Fruit fly (Drosophila melanogaster) ovary, adult (tissue): ENCODE data around the gene Nuf2.
A peak's percentile ranks its signal among the peaks of the same experiment; 100 is the strongest.

Experiments used
- CG17801 ChIP-seq: fragments of 200-800 bp; optimal IDR thresholded peaks from 2 replicates; lab custom pipeline; 2019; ENCODE audit warnings: missing biosample characterization, mild to moderate bottlenecking, missing genetic modification characterization, moderate library complexity; ENCODE audit not compliant: partially characterized antibody

Nuf2 gene

DNA sequence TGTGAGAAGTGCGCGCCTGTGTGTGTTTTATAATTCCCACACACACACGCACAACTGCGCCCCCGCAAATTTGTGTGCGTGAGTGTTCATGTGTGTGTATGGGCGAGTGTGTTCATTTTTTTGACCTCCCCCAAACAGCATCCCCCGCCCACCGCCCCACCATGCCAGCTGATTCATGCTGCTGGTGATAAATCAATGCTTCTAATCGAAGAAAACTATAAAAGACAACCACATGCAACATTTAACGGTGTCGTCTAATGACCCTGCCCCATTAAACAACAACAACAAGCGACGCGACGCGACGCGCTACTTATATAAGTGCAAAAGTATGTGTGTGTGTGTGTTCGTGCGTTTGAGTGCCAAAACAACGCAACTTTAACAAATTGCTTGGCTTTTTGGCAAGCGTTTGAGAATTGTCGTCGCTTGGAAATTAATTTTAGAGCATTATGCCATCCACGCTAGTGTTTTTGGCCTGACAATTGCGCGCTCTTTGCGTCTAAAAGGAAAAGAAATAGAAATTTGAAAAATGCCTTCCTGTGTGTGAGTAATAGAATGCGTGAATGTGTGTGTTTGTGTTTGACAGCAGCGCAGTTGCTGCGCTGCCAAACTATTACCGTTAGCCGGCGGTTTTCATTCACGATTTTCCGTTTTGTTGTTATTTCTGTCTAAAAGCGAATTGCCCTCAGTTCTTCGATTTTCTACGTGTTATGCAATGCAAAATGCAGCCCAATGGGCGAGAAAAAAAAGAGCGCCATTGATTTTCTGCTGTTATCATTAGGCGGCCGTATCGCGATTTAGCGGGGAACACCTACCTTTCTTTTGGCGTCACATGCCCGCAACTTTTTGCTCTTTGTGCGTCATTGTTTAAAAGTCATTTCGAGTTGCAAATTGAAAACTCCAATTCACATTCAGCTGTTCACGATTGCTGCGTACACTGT is 27.0 kb downstream of the Nuf2 start:
- no peak for TF ChIP-seq CG17801 (GFP tag; lab: Kevin White, UChicago)

DNA sequence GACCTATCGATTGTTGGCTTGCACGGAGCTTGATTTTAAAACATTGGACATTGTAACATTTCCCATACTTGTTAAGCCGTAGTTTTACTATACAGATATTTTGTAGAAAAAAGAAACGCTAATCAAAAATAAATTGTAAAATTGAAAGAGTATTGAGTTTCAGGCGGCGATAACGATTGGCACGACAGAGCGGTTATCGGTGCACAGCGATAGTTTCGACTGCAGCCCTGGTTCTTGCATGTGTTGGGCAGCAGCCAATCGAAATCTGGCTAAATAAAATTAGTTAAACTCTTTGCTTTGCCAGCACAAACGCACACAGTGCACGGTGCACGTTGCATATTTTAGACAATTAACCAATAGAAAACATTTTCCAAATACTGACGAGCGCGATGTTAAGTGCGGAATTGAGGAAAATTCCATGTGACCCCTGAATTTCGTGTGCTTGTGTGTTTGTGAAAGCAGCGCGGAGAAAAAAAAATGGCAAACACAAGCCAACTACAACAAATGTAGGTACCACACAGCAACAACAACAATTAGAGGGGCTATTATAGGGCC is 27.8 kb downstream of the Nuf2 start, which contains the start of gene milt:
Gene milt (plus strand): TSS at position 51 of the 555 bp plus-strand sequence.
- peak; percentile 34 for TF ChIP-seq CG17801 (GFP tag; lab: Kevin White, UChicago)

DNA sequence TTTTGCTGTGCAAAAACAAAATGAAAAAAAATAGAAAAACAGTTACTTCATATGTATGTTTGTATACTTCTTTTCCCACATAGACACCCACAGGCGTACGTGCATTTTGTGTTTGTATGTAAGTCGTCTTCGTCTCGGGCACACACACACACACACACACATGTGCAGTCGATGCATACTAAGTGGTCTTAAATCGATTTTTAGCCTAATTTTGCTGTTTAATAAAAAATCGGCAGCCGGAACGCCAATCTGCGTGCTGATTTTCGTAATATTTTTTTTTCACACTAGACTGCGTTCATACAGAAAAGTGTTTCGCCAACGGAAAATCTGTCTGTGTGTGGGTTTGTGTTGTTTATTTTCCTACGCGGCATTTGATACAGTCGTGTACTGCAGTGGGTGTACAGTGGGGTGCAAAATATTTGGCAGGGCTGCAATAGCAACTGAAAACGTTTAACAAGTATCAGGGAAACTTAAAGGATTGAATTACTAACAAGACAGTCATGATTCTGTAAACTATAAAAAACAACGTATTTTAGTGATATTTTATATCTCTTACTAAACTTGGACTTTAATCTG is 32.4 kb downstream of the Nuf2 start:
- peak; percentile 56 for TF ChIP-seq CG17801 (GFP tag; lab: Kevin White, UChicago)

DNA sequence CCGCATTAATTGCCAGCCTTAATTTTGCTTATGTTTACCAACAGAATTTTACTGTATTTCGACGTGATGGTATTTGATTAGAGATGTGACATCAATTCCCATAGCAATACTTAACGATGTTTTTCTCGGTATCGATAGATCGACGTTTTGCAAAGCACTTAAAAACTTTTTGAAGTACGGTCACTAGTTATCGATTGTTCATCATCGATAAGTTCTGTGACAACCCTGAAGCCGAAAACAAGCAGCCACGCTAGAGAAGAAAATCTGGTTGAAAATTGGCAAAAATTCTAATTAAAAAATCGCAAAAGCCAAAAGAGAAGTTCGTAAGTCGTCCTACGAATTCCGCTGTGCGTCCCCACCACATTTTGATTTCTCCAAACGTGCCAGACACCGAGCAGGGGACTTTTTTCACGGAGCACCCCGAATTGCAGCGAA is 33.1 kb downstream of the Nuf2 start, which contains the start of the genes Rab30 and Caper:
Gene Rab30 (minus strand): TSS at position 90 of the 435 bp plus-strand sequence.
Gene Caper (plus strand): TSS at position 205 of the 435 bp plus-strand sequence.
- TF ChIP-seq CG17801 (GFP tag; lab: Kevin White, UChicago), result peak; percentile 80

DNA sequence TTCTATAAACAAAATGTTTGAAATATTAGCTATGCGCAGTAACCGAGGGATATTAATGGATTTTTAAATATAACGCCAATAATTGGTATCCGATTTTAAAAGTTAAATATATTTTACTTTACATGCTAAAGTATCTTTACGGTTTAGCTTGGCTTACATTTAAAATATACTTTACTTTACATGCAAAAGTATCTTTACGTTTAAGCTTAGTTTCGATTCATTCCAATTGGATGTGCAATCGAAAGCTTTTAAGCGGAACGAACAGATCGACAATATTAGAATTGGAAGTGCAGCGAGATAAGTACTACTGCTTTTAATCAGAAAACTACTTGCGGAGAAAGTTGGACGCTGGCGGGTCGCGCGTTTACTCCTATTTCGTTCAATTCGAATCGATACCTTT is 36.6 kb downstream of the Nuf2 start:
- no peak for TF ChIP-seq CG17801 (GFP tag; lab: Kevin White, UChicago)

DNA sequence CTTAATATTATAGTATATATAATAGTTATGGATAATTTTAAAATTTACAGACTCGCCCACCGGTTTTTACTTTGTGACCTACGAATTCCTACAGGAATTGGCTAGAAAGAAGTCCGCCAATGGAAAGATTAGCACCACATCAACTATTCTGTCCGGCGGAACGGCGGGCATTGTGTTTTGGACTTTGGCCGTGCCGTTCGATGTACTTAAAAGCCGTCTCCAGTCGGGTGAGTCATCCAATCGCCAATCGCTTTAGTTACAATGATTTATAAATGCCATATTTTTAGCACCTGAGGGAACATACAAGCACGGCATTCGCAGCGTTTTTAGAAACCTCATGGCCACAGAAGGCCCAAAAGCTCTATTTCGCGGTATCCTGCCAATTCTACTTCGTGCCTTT is 37.2 kb downstream of the Nuf2 start:
- TF ChIP-seq CG17801 (GFP tag; lab: Kevin White, UChicago), result no peak

DNA sequence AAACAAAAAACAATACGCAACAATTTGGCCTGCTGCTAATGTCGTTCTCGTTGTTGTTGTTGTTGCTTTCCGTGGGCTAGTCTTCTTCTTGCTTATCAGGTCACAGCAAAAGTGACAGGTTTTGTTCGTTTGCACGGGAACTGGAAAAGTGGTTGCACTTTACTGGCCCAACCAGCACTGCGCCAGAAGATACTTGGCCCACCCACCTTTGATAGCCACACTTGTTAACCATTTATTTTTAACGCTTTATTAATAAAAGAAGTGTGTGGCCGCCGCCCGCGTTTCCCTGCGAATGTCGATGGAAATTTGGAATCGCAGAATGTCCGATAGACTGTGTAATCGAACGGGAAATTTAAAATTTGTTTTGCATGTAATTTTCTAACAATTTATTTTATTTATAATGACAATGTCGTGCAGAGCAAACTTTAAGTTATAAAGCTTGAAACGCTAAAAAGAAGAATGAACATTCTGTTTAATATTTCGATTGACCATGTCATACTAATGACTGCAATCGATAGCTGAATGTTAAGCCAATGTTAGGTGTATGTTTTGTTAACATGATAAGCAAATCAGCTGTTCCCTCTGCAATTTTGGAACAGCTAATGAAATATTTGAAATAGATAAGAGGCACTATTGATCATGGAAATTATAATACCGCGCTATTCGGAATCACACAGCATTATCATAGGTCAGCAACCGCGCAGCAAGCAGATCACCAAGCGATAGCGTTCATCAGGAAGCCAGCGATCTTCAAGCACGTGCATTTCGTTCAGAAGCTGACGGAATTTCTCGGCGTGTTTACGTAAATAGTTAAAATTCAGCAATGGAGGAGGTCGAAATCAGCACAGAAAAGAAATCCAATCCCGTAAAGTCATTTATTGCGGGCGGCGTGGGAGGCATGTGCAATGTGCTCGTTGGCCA is 38.4 kb downstream of the Nuf2 start, which contains the start of the genes CG31908 and MME1:
Gene CG31908 (minus strand): TSS at position 402 of the 921 bp plus-strand sequence.
Gene MME1 (plus strand): TSS at position 539 of the 921 bp plus-strand sequence.
- peak; percentile 42 for TF ChIP-seq CG17801 (GFP tag; lab: Kevin White, UChicago)

DNA sequence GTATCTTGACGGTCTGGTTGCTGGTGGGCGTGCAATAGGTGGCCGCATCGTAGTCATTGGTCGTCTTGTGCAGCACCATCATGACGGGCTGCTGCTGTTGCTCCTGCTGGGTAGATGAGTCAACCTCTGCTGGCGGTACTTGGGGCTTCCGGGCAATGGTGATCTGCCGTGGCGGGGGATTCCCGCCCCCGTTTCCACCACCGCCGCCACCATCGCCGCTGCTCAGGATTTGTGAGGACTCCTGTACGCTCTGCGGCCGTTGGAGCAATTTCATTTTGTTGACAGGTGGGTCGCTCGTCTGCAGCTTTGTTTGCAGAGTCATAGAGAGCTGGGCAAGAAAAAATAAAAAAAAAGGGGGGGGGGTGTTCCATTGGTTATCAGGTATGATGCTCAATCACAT is 39.3 kb downstream of the Nuf2 start:
- no peak for TF ChIP-seq CG17801 (GFP tag; lab: Kevin White, UChicago)

DNA sequence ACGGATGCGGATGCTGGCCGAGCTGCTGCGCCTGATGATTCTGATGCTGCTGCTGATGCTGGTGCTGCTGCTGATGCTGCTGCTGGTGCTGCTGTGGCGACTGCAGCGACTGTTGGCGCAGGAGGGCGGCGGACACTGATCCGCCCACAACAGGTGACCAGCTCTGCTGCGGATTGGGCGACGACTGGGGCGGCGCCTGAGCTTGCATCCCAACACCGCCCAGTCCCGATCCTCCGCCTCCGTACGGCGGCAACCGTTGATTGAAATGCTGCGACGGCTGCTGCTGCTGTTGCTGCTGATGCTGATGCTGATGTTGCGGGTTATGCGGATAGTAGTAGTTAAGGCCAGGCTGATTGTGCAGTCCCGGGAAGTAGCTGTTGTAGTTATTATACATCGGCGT is 40.4 kb downstream of the Nuf2 start:
- TF ChIP-seq CG17801 (GFP tag; lab: Kevin White, UChicago), result no peak

DNA sequence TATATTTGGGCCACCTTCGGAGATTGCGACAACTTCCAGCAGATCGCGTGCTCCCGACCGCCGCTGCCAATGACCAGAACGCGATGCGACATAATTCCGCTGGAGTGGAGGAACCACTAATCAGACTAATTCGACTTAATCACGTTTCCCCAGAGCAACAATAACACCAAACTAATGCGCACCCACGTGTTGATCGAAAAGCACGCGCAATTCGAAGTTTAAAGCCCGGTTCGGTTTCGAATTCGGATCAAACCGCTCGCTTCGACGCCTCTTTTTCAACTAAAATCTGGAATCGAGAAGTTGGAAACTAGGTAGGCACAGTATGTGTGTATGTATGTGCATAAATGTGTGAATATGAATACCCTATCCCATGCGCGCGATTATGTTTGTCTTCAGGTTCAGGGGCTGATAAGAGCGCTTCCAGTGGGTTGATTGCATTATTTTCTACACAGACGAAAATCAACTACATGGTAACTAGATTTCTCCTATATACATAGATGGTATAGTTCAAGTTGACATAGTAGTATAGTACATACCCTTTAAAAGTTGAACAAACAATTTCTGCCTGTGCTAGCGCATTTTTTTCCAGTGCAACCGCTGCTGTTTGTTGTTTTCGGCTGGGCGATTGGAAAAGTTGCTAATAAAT is 41.9 kb downstream of the Nuf2 start, which contains the start of gene Gart:
Gene Gart (minus strand): TSS at position 285 of the 646 bp plus-strand sequence.
- no peak for TF ChIP-seq CG17801 (GFP tag; lab: Kevin White, UChicago)

DNA sequence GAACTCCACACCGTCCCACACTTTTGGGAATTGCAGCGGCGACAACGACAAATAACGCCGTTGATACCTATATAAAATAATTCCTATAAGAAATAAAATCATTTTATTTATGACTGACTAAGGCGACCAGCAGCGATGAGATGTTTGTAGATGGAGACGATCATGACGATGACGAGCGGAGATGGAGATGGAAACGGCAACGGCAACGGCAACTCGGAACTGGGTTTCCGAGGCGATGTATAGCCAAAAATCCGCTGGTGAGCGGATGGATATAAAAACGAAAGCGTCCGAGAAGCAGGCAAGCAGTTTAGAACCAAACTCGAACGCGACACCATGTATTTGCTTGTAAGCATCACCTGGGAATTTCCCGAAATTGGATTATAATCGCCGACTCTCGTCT is 44.3 kb downstream of the Nuf2 start, which contains the start of gene Pcp:
Gene Pcp (plus strand): TSS at position 301 of the 400 bp plus-strand sequence.
- no peak for TF ChIP-seq CG17801 (GFP tag; lab: Kevin White, UChicago)
